Worm (Caenorhabditis elegans) whole organism, young adult: ENCODE data around the gene C53C11.5.
A peak's percentile ranks its signal among the peaks of the same experiment; 100 is the strongest.

Source experiments
- B0035.1 ChIP-seq: sonication (generic microtip); optimal IDR thresholded peaks from 2 replicates; lab custom pipeline; 2016; ENCODE audit warnings: missing genetic modification characterization, mild to moderate bottlenecking, missing compliant biosample characterization, missing genotype, missing genetic modification reagents
- C17E4.6 ChIP-seq: fragments of 200-800 bp; sonication (Bioruptor generic); IDR thresholded peaks from 2 replicates; pipeline ENCODE4 v1.3.6; 2022; ENCODE audit warnings: missing genetic modification reagents, missing genetic modification characterization, missing compliant biosample characterization
- F39B2.1 ChIP-seq: fragments of 200-800 bp; sonication (Bioruptor generic); IDR thresholded peaks from 2 replicates; pipeline ENCODE4 v1.3.6; 2022; ENCODE audit warnings: missing genetic modification reagents, missing genetic modification characterization, missing compliant biosample characterization
- F49E8.2 ChIP-seq: sonication (generic microtip); optimal IDR thresholded peaks from 3 replicates; lab custom pipeline; 2017; ENCODE audit warnings: missing genetic modification characterization, mild to moderate bottlenecking, missing compliant biosample characterization, antibody characterized with exemption, moderate library complexity; ENCODE audit not compliant: insufficient read depth
- aptf-2 ChIP-seq: fragments of 200-800 bp; sonication (Bioruptor generic); conservative IDR thresholded peaks from 2 replicates; pipeline ENCODE4 v1.3.6; 2022; ENCODE audit warnings: missing genetic modification reagents, missing genetic modification characterization, missing compliant biosample characterization
- aptf-3 ChIP-seq: fragments of 200-800 bp; sonication (Bioruptor generic); IDR thresholded peaks from 2 replicates; pipeline ENCODE4 v1.3.6; 2022; ENCODE audit warnings: missing genetic modification characterization, missing compliant biosample characterization
- ccch-3 ChIP-seq: fragments of 200-800 bp; sonication (Bioruptor generic); optimal IDR thresholded peaks from 2 replicates; lab custom pipeline; 2018; ENCODE audit warnings: mild to moderate bottlenecking, missing genetic modification characterization, missing compliant biosample characterization
- cebp-1 ChIP-seq, 2 experiments: fragments of 200-800 bp in 1 of 2; sonication (Bioruptor generic) in 1 of 2; sonication (generic microtip) in 1 of 2; IDR thresholded peaks in 1 of 2; optimal IDR thresholded peaks in 1 of 2; 2 replicates each; pipeline versions ENCODE4 v1.3.6 to Lab custom; 2017 to 2022; ENCODE audit warnings: missing compliant biosample characterization in 2 of 2, missing genetic modification characterization in 2 of 2, mild to moderate bottlenecking in 1 of 2, missing genetic modification reagents in 1 of 2, moderate library complexity in 1 of 2
- ceh-100 ChIP-seq: fragments of 200-800 bp; sonication (Bioruptor generic); IDR thresholded peaks from 2 replicates; pipeline ENCODE4 v1.3.6; 2022; ENCODE audit warnings: missing genetic modification reagents, missing genetic modification characterization, missing compliant biosample characterization
- ceh-40 ChIP-seq: fragments of 200-800 bp; sonication (Bioruptor generic); IDR thresholded peaks from 2 replicates; pipeline ENCODE4 v1.3.6; 2022; ENCODE audit warnings: missing genetic modification characterization, missing compliant biosample characterization
- egl-44 ChIP-seq: fragments of 200-800 bp; sonication (Bioruptor generic); IDR thresholded peaks from 2 replicates; pipeline ENCODE4 v1.3.6; 2022; ENCODE audit warnings: missing genetic modification reagents, missing genetic modification characterization, missing compliant biosample characterization
- fkh-3 ChIP-seq: sonication (generic microtip); optimal IDR thresholded peaks from 2 replicates; lab custom pipeline; 2016; ENCODE audit warnings: mild to moderate bottlenecking, missing genetic modification characterization, missing compliant biosample characterization
- gei-17 ChIP-seq: fragments of 200-800 bp; sonication (Bioruptor generic); optimal IDR thresholded peaks from 2 replicates; lab custom pipeline; 2018; ENCODE audit warnings: mild to moderate bottlenecking, missing genetic modification characterization, missing compliant biosample characterization
- hlh-12 ChIP-seq: sonication (generic microtip); optimal IDR thresholded peaks from 2 replicates; lab custom pipeline; 2016; ENCODE audit warnings: missing genetic modification characterization, missing compliant biosample characterization
- lsl-1 ChIP-seq: fragments of 200-800 bp; sonication (Bioruptor generic); optimal IDR thresholded peaks from 2 replicates; lab custom pipeline; 2018; ENCODE audit warnings: mild to moderate bottlenecking, missing genetic modification characterization, moderate library complexity, missing compliant biosample characterization
- madf-10 ChIP-seq: sonication (generic microtip); optimal IDR thresholded peaks from 2 replicates; lab custom pipeline; 2016; ENCODE audit warnings: mild to moderate bottlenecking, missing genetic modification characterization, missing compliant biosample characterization
- madf-6 ChIP-seq: fragments of 200-800 bp; sonication (Bioruptor generic); IDR thresholded peaks from 2 replicates; pipeline ENCODE4 v1.3.6; 2022; ENCODE audit warnings: missing genetic modification reagents, missing genetic modification characterization, missing compliant biosample characterization
- mes-4 ChIP-seq: sonication (generic microtip); optimal IDR thresholded peaks from 2 replicates; lab custom pipeline; 2016; ENCODE audit warnings: missing genotype, missing genetic modification characterization, missing compliant biosample characterization
- nfyb-1 ChIP-seq: fragments of 200-800 bp; sonication (Bioruptor generic); IDR thresholded peaks from 2 replicates; pipeline ENCODE4 v1.3.6; 2022; ENCODE audit warnings: missing genetic modification reagents, missing genetic modification characterization, missing compliant biosample characterization
- nhr-80 ChIP-seq: sonication (generic microtip); optimal IDR thresholded peaks from 2 replicates; lab custom pipeline; 2016; ENCODE audit warnings: missing genetic modification characterization, missing compliant biosample characterization
- pbrm-1 ChIP-seq: fragments of 200-800 bp; sonication (Bioruptor generic); IDR thresholded peaks from 2 replicates; pipeline ENCODE4 v1.3.6; 2022; ENCODE audit warnings: missing genetic modification reagents, missing genetic modification characterization, missing compliant biosample characterization
- tlf-1 ChIP-seq: fragments of 200-800 bp; sonication (Bioruptor generic); optimal IDR thresholded peaks from 2 replicates; lab custom pipeline; 2018; ENCODE audit warnings: mild to moderate bottlenecking, missing genetic modification characterization, missing compliant biosample characterization
- unc-130 ChIP-seq: sonication (generic microtip); optimal IDR thresholded peaks from 2 replicates; lab custom pipeline; 2016; ENCODE audit warnings: missing genetic modification reagents, missing genetic modification characterization, missing compliant biosample characterization
- unc-62 ChIP-seq: fragments of 150-350 bp; optimal IDR thresholded peaks from 2 replicates; lab custom pipeline; 2014; ENCODE audit warnings: missing biosample characterization, missing genetic modification reagents, missing genetic modification characterization
- zfh-2 ChIP-seq: fragments of 200-800 bp; sonication (Bioruptor generic); conservative IDR thresholded peaks from 2 replicates; pipeline ENCODE4 v1.3.6; 2022; ENCODE audit warnings: missing genetic modification reagents, missing genetic modification characterization, missing compliant biosample characterization
- ztf-25 ChIP-seq: fragments of 200-800 bp; sonication (Bioruptor generic); IDR thresholded peaks from 2 replicates; pipeline ENCODE4 v1.3.6; 2022; ENCODE audit warnings: missing genetic modification reagents, missing genetic modification characterization, missing compliant biosample characterization

The C53C11.5 gene

DNA sequence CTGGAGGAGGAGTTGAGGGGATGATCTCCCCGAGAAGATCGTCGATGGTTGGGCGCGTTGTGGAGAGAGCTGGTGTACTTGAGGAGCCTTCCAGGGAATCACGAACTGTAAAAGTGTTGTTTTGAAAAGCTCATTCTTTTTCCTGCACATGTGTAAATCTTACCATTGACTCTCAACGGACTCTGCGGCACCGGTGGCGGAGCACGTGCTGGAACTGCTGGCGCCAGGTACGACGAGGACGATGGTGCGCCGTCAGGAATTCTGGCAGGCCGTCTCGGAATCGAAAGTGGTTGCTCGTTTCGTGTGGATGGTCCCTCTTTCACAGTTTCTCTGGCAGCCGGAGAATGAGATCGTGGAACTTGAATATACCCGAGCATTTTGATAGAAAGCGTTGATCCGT lies 50.5 kb downstream of the C53C11.5 start:
- no peak for TF ChIP-seq aptf-3 (GFP tag; lab: Robert Waterston, UW)
- TF ChIP-seq zfh-2 (GFP tag; lab: Robert Waterston, UW), result peak; percentile 80
- TF ChIP-seq, all 124 proteins: peak for 1

ce11 chrX:17385102-17385501 lies 51.2 kb downstream of the C53C11.5 start:
- TF ChIP-seq egl-44, result no peak
- no peak for TF ChIP-seq mes-4 (tag; lab: Kevin White, UChicago)
- no peak for TF ChIP-seq ztf-25 (GFP tag; lab: Robert Waterston, UW)
- no peak for TF ChIP-seq unc-130 (GFP tag; lab: Kevin White, UChicago)
- TF ChIP-seq nfyb-1 (GFP tag; lab: Robert Waterston, UW), result no peak
- no peak for TF ChIP-seq ceh-40 (GFP tag; lab: Robert Waterston, UW)
- TF ChIP-seq F49E8.2 (tag; lab: Kevin White, UChicago), result no peak
- no peak for TF ChIP-seq pbrm-1
- no peak for TF ChIP-seq C17E4.6 (GFP tag; lab: Robert Waterston, UW)
- TF ChIP-seq tlf-1 (GFP tag; lab: Kevin White, UChicago), result no peak
- no peak for TF ChIP-seq madf-6 (GFP tag; lab: Robert Waterston, UW)
- TF ChIP-seq fkh-3 (tag; lab: Kevin White, UChicago), result no peak
- TF ChIP-seq aptf-2 (GFP tag; lab: Robert Waterston, UW), result no peak
- TF ChIP-seq F39B2.1 (GFP tag; lab: Robert Waterston, UW), result no peak
- TF ChIP-seq gei-17 (GFP tag; lab: Kevin White, UChicago), result no peak
- TF ChIP-seq lsl-1 (GFP tag; lab: Kevin White, UChicago), result no peak
- TF ChIP-seq unc-62 (GFP tag; lab: Kevin White, UChicago), result no peak
- TF ChIP-seq ceh-100 (GFP tag; lab: Robert Waterston, UW), result no peak
- no peak for TF ChIP-seq hlh-12

DNA sequence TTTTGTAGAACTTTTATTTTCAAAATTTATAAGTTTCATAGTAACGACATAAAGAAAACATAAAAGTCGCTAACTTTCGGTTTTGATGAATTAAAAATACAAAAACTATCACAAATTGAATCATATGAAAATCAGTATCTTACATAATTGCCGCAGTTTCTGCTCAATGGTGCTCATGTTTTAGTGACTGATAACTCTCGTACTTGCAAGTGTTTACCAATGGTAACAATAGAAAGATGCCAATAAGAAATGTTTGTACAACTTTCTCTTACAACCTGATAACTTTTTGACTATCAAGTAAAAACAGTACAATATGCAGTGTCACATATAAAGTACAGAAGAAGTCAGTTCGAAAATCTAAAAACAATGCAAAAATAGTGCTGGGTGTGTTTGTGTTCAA lies 52.3 kb downstream of the C53C11.5 start:
- TF ChIP-seq ccch-3 (no peak), nhr-80 (peak; percentile 17), madf-10 (tag; lab: Kevin White, UChicago) (no peak), cebp-1 (GFP tag; IDR thresholded peaks at IDR 0.05; lab: Robert Waterston, UW) (no peak), cebp-1 (tag; optimal IDR thresholded peaks at IDR 0.05; lab: Kevin White, UChicago) (no peak), madf-6 (GFP tag; lab: Robert Waterston, UW) (no peak), B0035.1 (tag; lab: Kevin White, UChicago) (no peak)
